Worm (Caenorhabditis elegans) whole organism, L2 larva: Measurements from ENCODE around the gene C35A5.5.

ENCODE experiments used
- ceh-82 ChIP-seq: fragments of 150-350 bp; optimal IDR thresholded peaks from 2 replicates; lab custom pipeline; 2014; ENCODE audit warnings: missing biosample characterization, missing genetic modification characterization
- nhr-12 ChIP-seq: fragments of 150-350 bp; optimal IDR thresholded peaks from 2 replicates; lab custom pipeline; 2014; ENCODE audit warnings: missing biosample characterization, missing genetic modification characterization

ce11 chrV:10539114-10539513 is 33.5 kb downstream of the C35A5.5 start, which contains the start of gene F25D1.8:
- no peak for TF ChIP-seq ceh-82
- no peak for TF ChIP-seq nhr-12 (tag; lab: Kevin White, UChicago)
